Worm (Caenorhabditis elegans) whole organism, young adult: ENCODE measurements around the gene clec-223.

Experiments used
- C06A6.2 ChIP-seq: fragments of 200-800 bp; sonication (Bioruptor generic); conservative IDR thresholded peaks from 2 replicates; pipeline ENCODE4 v1.3.6; 2022; ENCODE audit warnings: missing genetic modification characterization, missing compliant biosample characterization
- C17E4.6 ChIP-seq: fragments of 200-800 bp; sonication (Bioruptor generic); IDR thresholded peaks from 2 replicates; pipeline ENCODE4 v1.3.6; 2022; ENCODE audit warnings: missing genetic modification reagents, missing genetic modification characterization, missing compliant biosample characterization
- D2030.7 ChIP-seq: fragments of 200-800 bp; sonication (Bioruptor generic); IDR thresholded peaks from 2 replicates; pipeline ENCODE4 v1.3.6; 2022; ENCODE audit warnings: missing genetic modification reagents, missing genetic modification characterization, missing compliant biosample characterization
- F10E7.11 ChIP-seq: sonication (generic microtip); optimal IDR thresholded peaks from 2 replicates; lab custom pipeline; 2017; ENCODE audit warnings: mild to moderate bottlenecking, missing genetic modification characterization, moderate library complexity, missing compliant biosample characterization
- F52B5.7 ChIP-seq: sonication (generic microtip); optimal IDR thresholded peaks from 2 replicates; lab custom pipeline; 2016; ENCODE audit warnings: mild to moderate bottlenecking, missing genetic modification characterization, missing compliant biosample characterization
- Y53F4B.3 ChIP-seq: fragments of 200-800 bp; sonication (Bioruptor generic); IDR thresholded peaks from 2 replicates; pipeline ENCODE4 v1.3.6; 2022; ENCODE audit warnings: missing genetic modification reagents, missing genetic modification characterization, missing compliant biosample characterization
- Y53G8AR.9 ChIP-seq: fragments of 200-800 bp; sonication (Bioruptor generic); conservative IDR thresholded peaks from 2 replicates; pipeline ENCODE4 v1.3.6; 2022; ENCODE audit warnings: missing genetic modification reagents, missing genetic modification characterization, missing compliant biosample characterization
- akir-1 ChIP-seq: fragments of 200-800 bp; sonication (Bioruptor generic); optimal IDR thresholded peaks from 2 replicates; lab custom pipeline; 2018; ENCODE audit warnings: mild to moderate bottlenecking, missing genetic modification characterization, moderate library complexity, missing compliant biosample characterization
- ama-1 ChIP-seq, 3 experiments: fragments of 150-350 bp in 1 of 3; sonication (generic microtip) in 2 of 3; optimal IDR thresholded peaks; 2 replicates each; lab custom pipeline; 2014 to 2018; ENCODE audit warnings: missing biosample characterization in 2 of 3, missing genetic modification characterization in 2 of 3, missing genetic modification reagents in 2 of 3
- aptf-3 ChIP-seq: fragments of 200-800 bp; sonication (Bioruptor generic); IDR thresholded peaks from 2 replicates; pipeline ENCODE4 v1.3.6; 2022; ENCODE audit warnings: missing genetic modification characterization, missing compliant biosample characterization
- attf-5 ChIP-seq: fragments of 200-800 bp; sonication (Bioruptor generic); optimal IDR thresholded peaks from 2 replicates; lab custom pipeline; 2018; ENCODE audit warnings: mild to moderate bottlenecking, missing genetic modification characterization, missing compliant biosample characterization
- attf-6 ChIP-seq: fragments of 200-800 bp; sonication (Bioruptor generic); IDR thresholded peaks from 2 replicates; pipeline ENCODE4 v1.3.6; 2022; ENCODE audit warnings: missing genetic modification reagents, missing genetic modification characterization, missing compliant biosample characterization
- cebp-1 ChIP-seq, 2 experiments: fragments of 200-800 bp in 1 of 2; sonication (Bioruptor generic) in 1 of 2; sonication (generic microtip) in 1 of 2; IDR thresholded peaks in 1 of 2; optimal IDR thresholded peaks in 1 of 2; 2 replicates each; pipeline versions ENCODE4 v1.3.6 to Lab custom; 2017 to 2022; ENCODE audit warnings: missing compliant biosample characterization in 2 of 2, missing genetic modification characterization in 2 of 2, mild to moderate bottlenecking in 1 of 2, missing genetic modification reagents in 1 of 2, moderate library complexity in 1 of 2
- ceh-27 ChIP-seq: fragments of 200-800 bp; sonication (Bioruptor generic); optimal IDR thresholded peaks from 2 replicates; lab custom pipeline; 2018; ENCODE audit warnings: mild to moderate bottlenecking, missing genetic modification characterization, moderate library complexity, missing compliant biosample characterization
- ceh-58 ChIP-seq: fragments of 200-800 bp; sonication (Bioruptor generic); IDR thresholded peaks from 2 replicates; pipeline ENCODE4 v1.3.6; 2022; ENCODE audit warnings: missing genetic modification characterization, missing compliant biosample characterization
- ceh-79 ChIP-seq: sonication (generic microtip); optimal IDR thresholded peaks from 2 replicates; lab custom pipeline; 2017; ENCODE audit warnings: mild to moderate bottlenecking, missing genetic modification characterization, missing compliant biosample characterization
- die-1 ChIP-seq: sonication (generic microtip); optimal IDR thresholded peaks from 2 replicates; lab custom pipeline; 2016; ENCODE audit warnings: missing genotype, mild to moderate bottlenecking, missing genetic modification characterization, missing compliant biosample characterization
- dox-1 ChIP-seq: fragments of 200-800 bp; sonication (Bioruptor generic); IDR thresholded peaks from 2 replicates; pipeline ENCODE4 v1.3.6; 2022; ENCODE audit warnings: missing genetic modification reagents, missing genetic modification characterization, missing compliant biosample characterization
- gei-17 ChIP-seq: fragments of 200-800 bp; sonication (Bioruptor generic); optimal IDR thresholded peaks from 2 replicates; lab custom pipeline; 2018; ENCODE audit warnings: mild to moderate bottlenecking, missing genetic modification characterization, missing compliant biosample characterization
- hlh-12 ChIP-seq: sonication (generic microtip); optimal IDR thresholded peaks from 2 replicates; lab custom pipeline; 2016; ENCODE audit warnings: missing genetic modification characterization, missing compliant biosample characterization
- hlh-26 ChIP-seq: fragments of 200-800 bp; sonication (Bioruptor generic); conservative IDR thresholded peaks from 2 replicates; pipeline ENCODE4 v1.3.6; 2022; ENCODE audit warnings: missing genetic modification reagents, missing genetic modification characterization, missing compliant biosample characterization
- hmg-1.2 ChIP-seq: fragments of 200-800 bp; sonication (Bioruptor generic); IDR thresholded peaks from 2 replicates; pipeline ENCODE4 v1.3.6; 2022; ENCODE audit warnings: missing genetic modification reagents, missing genetic modification characterization, missing compliant biosample characterization
- hrde-1 ChIP-seq: sonication (generic microtip); optimal IDR thresholded peaks from 2 replicates; lab custom pipeline; 2016; ENCODE audit warnings: missing genetic modification characterization, mild to moderate bottlenecking, missing compliant biosample characterization, moderate library complexity, missing genotype, missing genetic modification reagents, borderline replicate concordance
- let-526 ChIP-seq: fragments of 200-800 bp; sonication (Bioruptor generic); IDR thresholded peaks from 2 replicates; pipeline ENCODE4 v1.3.6; 2022; ENCODE audit warnings: missing genetic modification reagents, missing genetic modification characterization, missing compliant biosample characterization
- let-607 ChIP-seq, 2 experiments: fragments of 200-800 bp in 1 of 2; sonication (Bioruptor generic) in 1 of 2; sonication (generic microtip) in 1 of 2; optimal IDR thresholded peaks; 2 replicates each; lab custom pipeline; 2016 to 2018; ENCODE audit warnings: mild to moderate bottlenecking in 2 of 2, missing compliant biosample characterization in 2 of 2, missing genetic modification characterization in 2 of 2, moderate library complexity in 2 of 2, missing genotype in 1 of 2
- lsy-27 ChIP-seq: sonication (generic microtip); optimal IDR thresholded peaks from 2 replicates; lab custom pipeline; 2017; ENCODE audit warnings: missing genetic modification characterization, mild to moderate bottlenecking, missing compliant biosample characterization, antibody characterized with exemption, missing genotype, borderline replicate concordance; ENCODE audit not compliant: insufficient read depth
- madf-3 ChIP-seq: fragments of 200-800 bp; sonication (Bioruptor generic); IDR thresholded peaks from 2 replicates; pipeline ENCODE4 v1.3.6; 2022; ENCODE audit warnings: missing genetic modification reagents, missing genetic modification characterization, missing compliant biosample characterization
- madf-8 ChIP-seq: fragments of 200-800 bp; sonication (Bioruptor generic); conservative IDR thresholded peaks from 2 replicates; pipeline ENCODE4 v1.3.6; 2022; ENCODE audit warnings: missing genetic modification reagents, missing genetic modification characterization, missing compliant biosample characterization
- mes-4 ChIP-seq: sonication (generic microtip); optimal IDR thresholded peaks from 2 replicates; lab custom pipeline; 2016; ENCODE audit warnings: missing genotype, missing genetic modification characterization, missing compliant biosample characterization
- mxl-1 ChIP-seq: sonication (generic microtip); optimal IDR thresholded peaks from 2 replicates; lab custom pipeline; 2016; ENCODE audit warnings: missing genetic modification characterization, missing compliant biosample characterization
- nhr-179 ChIP-seq: sonication (generic microtip); optimal IDR thresholded peaks from 2 replicates; lab custom pipeline; 2016; ENCODE audit warnings: mild to moderate bottlenecking, missing genetic modification characterization, missing compliant biosample characterization
- sdz-38 ChIP-seq: sonication (generic microtip); optimal IDR thresholded peaks from 2 replicates; lab custom pipeline; 2016; ENCODE audit warnings: missing genotype, missing genetic modification characterization, missing compliant biosample characterization
- sea-2 ChIP-seq: fragments of 200-800 bp; sonication (Bioruptor generic); IDR thresholded peaks from 2 replicates; pipeline ENCODE4 v1.3.6; 2022; ENCODE audit warnings: missing genetic modification characterization, missing compliant biosample characterization
- snpc-4 ChIP-seq, 5 experiments: fragments of 150-350 bp in 1 of 5; sonication (generic microtip) in 4 of 5; optimal IDR thresholded peaks; 2 replicates each; lab custom pipeline; 2014 to 2018; ENCODE audit warnings: missing genetic modification characterization in 5 of 5, missing biosample characterization in 3 of 5, antibody characterized with exemption in 2 of 5, mild to moderate bottlenecking in 2 of 5, missing compliant biosample characterization in 2 of 5, missing genotype in 2 of 5, moderate library complexity in 2 of 5, missing genetic modification reagents in 1 of 5
- somi-1 ChIP-seq: fragments of 200-800 bp; sonication (Bioruptor generic); optimal IDR thresholded peaks from 2 replicates; lab custom pipeline; 2018; ENCODE audit warnings: mild to moderate bottlenecking, missing genetic modification characterization, missing compliant biosample characterization
- tbp1 ChIP-seq: fragments of 200-800 bp; sonication (Bioruptor generic); optimal IDR thresholded peaks from 2 replicates; lab custom pipeline; 2018; ENCODE audit warnings: mild to moderate bottlenecking, missing genetic modification characterization, missing compliant biosample characterization
- unc-62 ChIP-seq: fragments of 150-350 bp; optimal IDR thresholded peaks from 2 replicates; lab custom pipeline; 2014; ENCODE audit warnings: missing biosample characterization, missing genetic modification reagents, missing genetic modification characterization
- ztf-22 ChIP-seq: fragments of 200-800 bp; sonication (Bioruptor generic); optimal IDR thresholded peaks from 2 replicates; lab custom pipeline; 2018; ENCODE audit warnings: mild to moderate bottlenecking, missing genetic modification characterization, moderate library complexity, missing compliant biosample characterization
- ztf-25 ChIP-seq: fragments of 200-800 bp; sonication (Bioruptor generic); IDR thresholded peaks from 2 replicates; pipeline ENCODE4 v1.3.6; 2022; ENCODE audit warnings: missing genetic modification reagents, missing genetic modification characterization, missing compliant biosample characterization
- ztf-26 ChIP-seq: sonication (generic microtip); optimal IDR thresholded peaks from 2 replicates; lab custom pipeline; 2017; ENCODE audit warnings: missing genetic modification characterization, missing compliant biosample characterization
- ztf-6 ChIP-seq: fragments of 200-800 bp; sonication (Bioruptor generic); IDR thresholded peaks from 2 replicates; pipeline ENCODE4 v1.3.6; 2022; ENCODE audit warnings: missing genetic modification reagents, missing genetic modification characterization, missing compliant biosample characterization

Gene clec-223

DNA sequence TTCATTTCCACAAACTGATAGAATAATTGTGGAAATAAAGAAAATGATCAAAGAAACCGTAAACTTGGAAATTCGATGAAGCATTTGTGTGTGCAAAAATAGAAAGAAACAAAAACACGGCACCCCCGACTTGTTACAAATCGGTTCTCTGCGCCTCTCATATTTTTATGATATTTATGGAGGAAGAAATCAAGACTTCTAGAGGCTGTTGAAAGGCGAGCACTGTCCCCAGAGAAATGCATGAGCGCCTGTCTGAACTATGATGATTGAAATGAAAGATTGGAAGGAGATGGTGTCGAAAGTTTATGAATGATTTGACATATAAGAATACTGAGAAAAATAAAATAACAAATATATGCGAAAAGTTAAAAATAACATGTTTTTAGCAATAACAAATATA is 14.1 kb upstream of the clec-223 start, which contains the start of gene lgc-36:
lgc-36 (minus strand) TSS at position 101 of the 400 bp plus-strand sequence.
- no peak for TF ChIP-seq die-1 (tag; lab: Kevin White, UChicago)
- no peak for TF ChIP-seq hmg-1.2 (GFP tag; lab: Robert Waterston, UW)
- no peak for TF ChIP-seq ama-1 (optimal IDR thresholded peaks at IDR 0.05; lab: Kevin White, UChicago)
- no peak for TF ChIP-seq ama-1 (GFP tag; optimal IDR thresholded peaks at IDR 0.05; lab: Kevin White, UChicago)
- TF ChIP-seq ceh-79 (tag; lab: Kevin White, UChicago) = no peak
- TF ChIP-seq ceh-58 (GFP tag; lab: Robert Waterston, UW) = no peak
- TF ChIP-seq madf-8 (GFP tag; lab: Robert Waterston, UW) = no peak
- TF ChIP-seq C06A6.2 (GFP tag; lab: Robert Waterston, UW) = no peak
- TF ChIP-seq ztf-22 (GFP tag; lab: Kevin White, UChicago) = no peak
- no peak for TF ChIP-seq sea-2 (GFP tag; lab: Robert Waterston, UW)
- no peak for TF ChIP-seq somi-1 (GFP tag; lab: Kevin White, UChicago)
- no peak for TF ChIP-seq D2030.7 (GFP tag; lab: Robert Waterston, UW)
- no peak for TF ChIP-seq C17E4.6
- TF ChIP-seq F10E7.11 (tag; lab: Kevin White, UChicago) = no peak
- TF ChIP-seq Y53F4B.3 (GFP tag; lab: Robert Waterston, UW) = no peak
- no peak for TF ChIP-seq hlh-12 (tag; lab: Kevin White, UChicago)
- TF ChIP-seq dox-1 = no peak
- TF ChIP-seq Y53G8AR.9 = no peak

- TF ChIP-seq ztf-26 (tag; lab: Kevin White, UChicago) = no peak
- TF ChIP-seq ztf-22 (GFP tag; lab: Kevin White, UChicago) = no peak
- no peak for TF ChIP-seq sdz-38
- TF ChIP-seq akir-1 (GFP tag; lab: Kevin White, UChicago) = no peak
- no peak for TF ChIP-seq cebp-1 (GFP tag; IDR thresholded peaks at IDR 0.05; lab: Robert Waterston, UW)
- TF ChIP-seq cebp-1 (tag; optimal IDR thresholded peaks at IDR 0.05; lab: Kevin White, UChicago) = no peak
- no peak for TF ChIP-seq aptf-3 (GFP tag; lab: Robert Waterston, UW)
- TF ChIP-seq gei-17 = no peak
- TF ChIP-seq ama-1 (optimal IDR thresholded peaks at IDR 0.05; lab: Kevin White, UChicago) = no peak
- TF ChIP-seq ama-1 (GFP tag; optimal IDR thresholded peaks at IDR 0.05; lab: Kevin White, UChicago) = no peak
- TF ChIP-seq nhr-179 (tag; lab: Kevin White, UChicago) = no peak
Observed at ce11 chrV:11260622-11261021, 12.3 kb upstream of the clec-223 start, which contains the start of gene F07B10.7. Gene F07B10.7 (minus strand): TSS chrV:11260722.

- TF ChIP-seq madf-3 (GFP tag; lab: Robert Waterston, UW) (no peak), let-607 (tag; optimal IDR thresholded peaks at IDR 0.05; lab: Kevin White, UChicago) (no peak), let-526 (GFP tag; lab: Robert Waterston, UW) (no peak), snpc-4 (GFP tag; optimal IDR thresholded peaks at IDR 0.05; lab: Kevin White, UChicago) (no peak), snpc-4 (tag; optimal IDR thresholded peaks at IDR 0.05; lab: Kevin White, UChicago) (no peak), ztf-6 (GFP tag; lab: Robert Waterston, UW) (no peak), attf-5 (GFP tag; lab: Kevin White, UChicago) (no peak), madf-8 (GFP tag; lab: Robert Waterston, UW) (no peak), lsy-27 (tag; lab: Kevin White, UChicago) (no peak), F10E7.11 (tag; lab: Kevin White, UChicago) (no peak), ceh-27 (GFP tag; lab: Kevin White, UChicago) (no peak), mxl-1 (no peak), mes-4 (tag; lab: Kevin White, UChicago) (no peak), ceh-58 (GFP tag; lab: Robert Waterston, UW) (no peak), hrde-1 (tag; lab: Kevin White, UChicago) (no peak), F52B5.7 (tag; lab: Kevin White, UChicago) (no peak), unc-62 (GFP tag; lab: Kevin White, UChicago) (no peak), tbp1 (GFP tag; lab: Kevin White, UChicago) (no peak), ztf-25 (GFP tag; lab: Robert Waterston, UW) (no peak), hlh-26 (GFP tag; lab: Robert Waterston, UW) (no peak), attf-6 (GFP tag; lab: Robert Waterston, UW) (no peak)
Observed at ce11 chrV:11263025-11263424, 9.9 kb upstream of the clec-223 start, which contains the start of gene F07B10.4. Gene F07B10.4 (minus strand): TSS chrV:11263125.
